Worm (Caenorhabditis elegans): ENCODE data around the gene R144.10.
A peak's percentile ranks its signal among the peaks of the same experiment; 100 is the strongest.

Gene R144.10

ce11 chrIII:5027219-5027618, 25.1 kb upstream of the R144.10 start:
- TF ChIP-seq C08G9.2 (tag; optimal IDR thresholded peaks at IDR 0.05) (no peak), Y22D7AL.16 (tag; optimal IDR thresholded peaks at IDR 0.05) (no peak), K02D7.2 (tag; optimal IDR thresholded peaks at IDR 0.05) (no peak), pax-1 (tag; optimal IDR thresholded peaks at IDR 0.05) (no peak), unc-86 (tag; optimal IDR thresholded peaks at IDR 0.05) (no peak)

- TF ChIP-seq lim-6 (tag; optimal IDR thresholded peaks at IDR 0.05) (no peak), rnt-1 (tag; optimal IDR thresholded peaks at IDR 0.05) (no peak), T23F11.4 (GFP tag; optimal IDR thresholded peaks at IDR 0.05) (no peak), ets-4 (tag; optimal IDR thresholded peaks at IDR 0.05) (no peak), ceh-45 (GFP tag; IDR thresholded peaks at IDR 0.05) (no peak)
Measured at ce11 chrIII:5026366-5026765, 24.2 kb upstream of the R144.10 start.

- TF ChIP-seq ceh-9 (tag; optimal IDR thresholded peaks at IDR 0.05): no peak
- TF ChIP-seq ama-1 (optimal IDR thresholded peaks at IDR 0.05): peak; percentile 34
Measured at ce11 chrIII:5025136-5025629, 23.1 kb upstream of the R144.10 start.

- TF ChIP-seq pax-1 (tag; optimal IDR thresholded peaks at IDR 0.05): no peak
- TF ChIP-seq unc-42 (tag; optimal IDR thresholded peaks at IDR 0.05): peak; percentile 27
- TF ChIP-seq K02D7.2 (tag; optimal IDR thresholded peaks at IDR 0.05): no peak
- TF ChIP-seq hlh-30 (tag; optimal IDR thresholded peaks at IDR 0.05; ENCODE audit: insufficient read depth): peak; percentile 88
- TF ChIP-seq nfya-1 (tag; optimal IDR thresholded peaks at IDR 0.05): peak; percentile 68
- peak; percentile 14 for TF ChIP-seq pros-1 (tag; optimal IDR thresholded peaks at IDR 0.05)
- TF ChIP-seq ref-2 (tag; optimal IDR thresholded peaks at IDR 0.05): peak; percentile 63
- peak; percentile 70 for TF ChIP-seq unc-55 (GFP tag; optimal IDR thresholded peaks at IDR 0.05)
- TF ChIP-seq rnt-1 (tag; optimal IDR thresholded peaks at IDR 0.05): peak; percentile 35
- peak; percentile 53 for TF ChIP-seq ceh-31 (tag; optimal IDR thresholded peaks at IDR 0.05)
- TF ChIP-seq T23F11.4 (GFP tag; optimal IDR thresholded peaks at IDR 0.05): no peak
- TF ChIP-seq syd-9 (tag; optimal IDR thresholded peaks at IDR 0.05): no peak
- TF ChIP-seq ets-4 (tag; optimal IDR thresholded peaks at IDR 0.05): peak; percentile 43
- TF ChIP-seq tbx-2 (tag; optimal IDR thresholded peaks at IDR 0.05): peak; percentile 17
- peak; percentile 7 for TF ChIP-seq unc-86 (tag; optimal IDR thresholded peaks at IDR 0.05)
- TF ChIP-seq hlh-13 (GFP tag; optimal IDR thresholded peaks at IDR 0.05): no peak
- TF ChIP-seq ceh-48 (tag; optimal IDR thresholded peaks at IDR 0.05): peak; percentile 83
- no peak for TF ChIP-seq odd-2 (tag; optimal IDR thresholded peaks at IDR 0.05)
- no peak for TF ChIP-seq ttx-3 (tag; optimal IDR thresholded peaks at IDR 0.05)
- peak; percentile 18 for TF ChIP-seq ceh-2 (tag; optimal IDR thresholded peaks at IDR 0.05)
- no peak for TF ChIP-seq fkh-10 (GFP tag; optimal IDR thresholded peaks at IDR 0.05)
Measured at ce11 chrIII:5024393-5024964, 22.3 kb upstream of the R144.10 start, which contains the start of gene pcf-11. pcf-11 (plus strand) TSS chrIII:5024914.

- no peak for TF ChIP-seq ceh-2 (tag; optimal IDR thresholded peaks at IDR 0.05)
- TF ChIP-seq ref-2 (tag; optimal IDR thresholded peaks at IDR 0.05): no peak
- TF ChIP-seq syd-9 (tag; optimal IDR thresholded peaks at IDR 0.05): no peak
- TF ChIP-seq nhr-11 (tag; optimal IDR thresholded peaks at IDR 0.05): no peak
- no peak for TF ChIP-seq hlh-15 (tag; optimal IDR thresholded peaks at IDR 0.05)
- TF ChIP-seq dve-1 (tag; optimal IDR thresholded peaks at IDR 0.05): no peak
- TF ChIP-seq hlh-8 (tag; optimal IDR thresholded peaks at IDR 0.05): no peak
- no peak for TF ChIP-seq pros-1 (tag; optimal IDR thresholded peaks at IDR 0.05)
- no peak for TF ChIP-seq mec-3 (tag; optimal IDR thresholded peaks at IDR 0.05; ENCODE audit: borderline replicate concordance)
- TF ChIP-seq pax-1 (tag; optimal IDR thresholded peaks at IDR 0.05): no peak
- no peak for TF ChIP-seq nhr-232 (tag; optimal IDR thresholded peaks at IDR 0.05)
- no peak for TF ChIP-seq dmd-4 (tag; optimal IDR thresholded peaks at IDR 0.05; ENCODE audit: borderline replicate concordance)
- TF ChIP-seq pha-2 (tag; optimal IDR thresholded peaks at IDR 0.05): no peak
- no peak for TF ChIP-seq pag-3 (tag; optimal IDR thresholded peaks at IDR 0.05; ENCODE audit: borderline replicate concordance)
- no peak for TF ChIP-seq unc-3 (GFP tag; conservative IDR thresholded peaks at IDR 0.05)
- TF ChIP-seq unc-3 (tag; optimal IDR thresholded peaks at IDR 0.05): no peak
- no peak for TF ChIP-seq K02D7.2 (tag; optimal IDR thresholded peaks at IDR 0.05)
- TF ChIP-seq sox-2 (GFP tag; IDR thresholded peaks at IDR 0.05): no peak
- no peak for TF ChIP-seq ahr-1 (tag; optimal IDR thresholded peaks at IDR 0.05)
- TF ChIP-seq ceh-45 (GFP tag; IDR thresholded peaks at IDR 0.05): no peak
- no peak for TF ChIP-seq ceh-14 (tag; optimal IDR thresholded peaks at IDR 0.05)
Measured at ce11 chrIII:5023642-5024041, 21.5 kb upstream of the R144.10 start.

Measured in whole organism, late embryonic.